Fruit fly (Drosophila melanogaster): ENCODE results near the gene SH3PX1.

Gene SH3PX1

dm6 chr3L:9698193-9698642 lies 15.4 kb downstream of the SH3PX1 start, which contains the start of gene Ubc4:
Gene Ubc4 (plus strand): TSS chr3L:9698336.
- TF ChIP-seq CG32121 (GFP tag; IDR thresholded peaks at IDR 0.05) (0 out of 2 replicates have a peak, but pooled peaks have one; percentile 9), CG15710 (tag; optimal IDR thresholded peaks at IDR 0.05) (peak; percentile 7), CG10348 (GFP tag; IDR thresholded peaks at IDR 0.05) (no peak), CG14655 (GFP tag; optimal IDR thresholded peaks at IDR 0.05) (no peak), CG34367 (tag; optimal IDR thresholded peaks at IDR 0.05) (no peak), fd96Ca (GFP tag; IDR thresholded peaks at IDR 0.05) (no peak), Pif1B (GFP tag; optimal IDR thresholded peaks at IDR 0.05) (no peak), CG8159 (tag; optimal IDR thresholded peaks at IDR 0.05) (peak; percentile 2), rn (GFP tag; IDR thresholded peaks at IDR 0.05) (no peak), Snoo (tag; optimal IDR thresholded peaks at IDR 0.05) (peak; percentile 8), CG9948 (tag; optimal IDR thresholded peaks at IDR 0.05) (no peak), CG17806 (tag; optimal IDR thresholded peaks at IDR 0.05) (peak; percentile 8), Ets98B (GFP tag; IDR thresholded peaks at IDR 0.05) (peak; percentile 39), CG13204 (GFP tag; optimal IDR thresholded peaks at IDR 0.05) (no peak), EcR (GFP tag; optimal IDR thresholded peaks at IDR 0.05) (peak; percentile 26), Pif1A (GFP tag; optimal IDR thresholded peaks at IDR 0.05) (no peak), CG12605 (GFP tag; IDR thresholded peaks at IDR 0.05) (no peak), CG8301 (tag; optimal IDR thresholded peaks at IDR 0.05) (no peak), D1 (tag; optimal IDR thresholded peaks at IDR 0.05) (no peak), gl (tag; optimal IDR thresholded peaks at IDR 0.05) (peak; percentile 40), CG4496 (GFP tag; IDR thresholded peaks at IDR 0.05) (peak; percentile 12; the same call in 1 of the 3 replicates)

DNA sequence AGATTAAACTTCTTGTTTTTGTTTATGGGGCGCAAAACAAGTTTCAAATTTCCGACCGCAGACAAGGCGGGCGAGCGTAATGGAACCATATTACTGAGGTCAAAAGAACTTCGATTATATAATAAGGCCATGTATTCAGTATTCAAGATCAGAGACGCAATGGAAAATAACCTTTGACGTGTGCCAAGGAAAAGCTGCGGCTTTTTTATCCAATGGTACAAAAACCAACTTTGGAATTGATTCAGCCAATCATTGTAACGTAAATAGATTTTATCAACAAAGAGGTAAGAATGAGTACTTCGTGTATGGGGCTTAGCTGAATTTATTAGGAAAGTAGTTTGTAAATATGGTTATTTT lies 16.1 kb downstream of the SH3PX1 start:
- TF ChIP-seq EcR (GFP tag; optimal IDR thresholded peaks at IDR 0.05) = no peak
- no peak for TF ChIP-seq CG15710 (tag; optimal IDR thresholded peaks at IDR 0.05)
- TF ChIP-seq CG14655 (GFP tag; optimal IDR thresholded peaks at IDR 0.05) = no peak

DNA sequence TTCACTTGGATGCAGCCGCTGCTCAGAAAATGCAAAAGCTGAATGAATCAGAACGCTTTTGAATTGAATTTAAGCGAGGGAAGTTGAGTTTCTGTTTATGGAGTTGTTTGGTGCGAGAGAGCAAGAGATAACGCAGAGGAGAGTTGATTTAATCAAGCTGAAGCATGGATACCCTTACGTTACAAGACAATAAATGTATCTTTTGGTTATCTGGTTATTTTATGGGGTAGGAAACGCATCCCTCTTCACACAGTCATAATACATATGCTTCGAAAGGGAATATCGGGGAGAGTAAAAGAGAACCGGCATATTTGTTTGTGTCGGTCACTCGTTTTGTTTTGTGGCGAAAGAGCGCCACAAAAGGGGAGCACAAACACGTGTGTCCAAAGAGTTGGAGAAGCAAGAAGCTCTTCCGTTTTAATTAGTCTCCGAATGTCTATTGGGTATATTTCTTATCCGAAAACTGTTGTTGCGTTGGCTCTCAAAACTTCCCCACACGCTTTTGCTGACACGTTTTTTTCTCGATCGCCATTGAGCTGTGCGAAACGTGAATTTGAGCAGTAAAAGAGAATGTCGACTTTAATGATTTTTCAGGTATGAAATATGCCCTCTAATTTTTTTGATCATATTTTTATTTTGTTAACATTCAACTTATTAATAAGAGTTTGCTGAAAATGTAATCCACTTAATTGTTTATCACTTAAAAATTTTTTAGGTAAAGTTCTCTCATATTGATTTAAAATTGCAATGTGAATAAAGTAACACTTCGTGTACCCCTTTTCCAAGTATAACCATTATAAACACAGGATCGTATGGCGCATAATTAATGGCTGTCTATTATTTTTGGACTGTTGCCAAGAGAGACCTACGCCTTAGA lies 16.7 kb downstream of the SH3PX1 start, which contains the start of gene Prps:
Prps (minus strand) TSS at position 51 of the 877 bp plus-strand sequence.
- TF ChIP-seq gl (tag; optimal IDR thresholded peaks at IDR 0.05) (peak; percentile 79), CG9948 (tag; optimal IDR thresholded peaks at IDR 0.05) (peak; percentile 67), CG12605 (GFP tag; IDR thresholded peaks at IDR 0.05) (peak; percentile 87), CG17806 (tag; optimal IDR thresholded peaks at IDR 0.05) (peak; percentile 83), Ets98B (GFP tag; IDR thresholded peaks at IDR 0.05) (peak; percentile 96), rn (GFP tag; IDR thresholded peaks at IDR 0.05) (peak; percentile 81), CG32121 (GFP tag; IDR thresholded peaks at IDR 0.05) (peak; percentile 80), CG15710 (tag; optimal IDR thresholded peaks at IDR 0.05) (peak; percentile 70), CG4496 (GFP tag; IDR thresholded peaks at IDR 0.05) (peak; percentile 93), Pif1A (GFP tag; optimal IDR thresholded peaks at IDR 0.05) (peak; percentile 89), Pif1B (GFP tag; optimal IDR thresholded peaks at IDR 0.05) (peak; percentile 87), CG8159 (tag; optimal IDR thresholded peaks at IDR 0.05) (peak; percentile 79), D1 (tag; optimal IDR thresholded peaks at IDR 0.05) (no peak), CG13204 (GFP tag; optimal IDR thresholded peaks at IDR 0.05) (no peak), fd96Ca (GFP tag; IDR thresholded peaks at IDR 0.05) (peak; percentile 93), Snoo (tag; optimal IDR thresholded peaks at IDR 0.05) (peak; percentile 85), CG8301 (tag; optimal IDR thresholded peaks at IDR 0.05) (peak; percentile 82), CG10348 (GFP tag; IDR thresholded peaks at IDR 0.05) (no peak), CG34367 (tag; optimal IDR thresholded peaks at IDR 0.05) (peak; percentile 64), EcR (GFP tag; optimal IDR thresholded peaks at IDR 0.05) (peak; percentile 52), CG14655 (GFP tag; optimal IDR thresholded peaks at IDR 0.05) (no peak)

dm6 chr3L:9695647-9696046 lies 18.0 kb downstream of the SH3PX1 start:
- peak; percentile 42 for TF ChIP-seq CG17806 (tag; optimal IDR thresholded peaks at IDR 0.05)
- 0 out of 3 replicates have a peak, but pooled peaks have one; percentile 30 for TF ChIP-seq CG4496 (GFP tag; IDR thresholded peaks at IDR 0.05)
- no peak for TF ChIP-seq fd96Ca (GFP tag; IDR thresholded peaks at IDR 0.05)
- 0 out of 2 replicates have a peak, but pooled peaks have one; percentile 34 for TF ChIP-seq Ets98B (GFP tag; IDR thresholded peaks at IDR 0.05)
- TF ChIP-seq Pif1A (GFP tag; optimal IDR thresholded peaks at IDR 0.05) = no peak
- peak; percentile 21 for TF ChIP-seq CG9948 (tag; optimal IDR thresholded peaks at IDR 0.05)
- peak; percentile 15 for TF ChIP-seq Snoo (tag; optimal IDR thresholded peaks at IDR 0.05)
- TF ChIP-seq CG13204 (GFP tag; optimal IDR thresholded peaks at IDR 0.05) = no peak
- peak; percentile 47 for TF ChIP-seq CG34367 (tag; optimal IDR thresholded peaks at IDR 0.05)
- TF ChIP-seq EcR (GFP tag; optimal IDR thresholded peaks at IDR 0.05) = no peak
- TF ChIP-seq CG12605 (GFP tag; IDR thresholded peaks at IDR 0.05) = no peak
- peak; percentile 37 for TF ChIP-seq CG8301 (tag; optimal IDR thresholded peaks at IDR 0.05)
- TF ChIP-seq gl (tag; optimal IDR thresholded peaks at IDR 0.05) = no peak
- peak; percentile 19 for TF ChIP-seq D1 (tag; optimal IDR thresholded peaks at IDR 0.05)
- no peak for TF ChIP-seq Pif1B (GFP tag; optimal IDR thresholded peaks at IDR 0.05)
- peak; percentile 36 for TF ChIP-seq CG15710 (tag; optimal IDR thresholded peaks at IDR 0.05)
- no peak for TF ChIP-seq rn (GFP tag; IDR thresholded peaks at IDR 0.05)
- peak; percentile 0 for TF ChIP-seq CG8159 (tag; optimal IDR thresholded peaks at IDR 0.05)
- peak; percentile 5 for TF ChIP-seq CG14655 (GFP tag; optimal IDR thresholded peaks at IDR 0.05)
- peak; percentile 31; the same call in 1 of the 2 replicates for TF ChIP-seq CG32121 (GFP tag; IDR thresholded peaks at IDR 0.05)
- TF ChIP-seq CG10348 (GFP tag; IDR thresholded peaks at IDR 0.05) = no peak

DNA sequence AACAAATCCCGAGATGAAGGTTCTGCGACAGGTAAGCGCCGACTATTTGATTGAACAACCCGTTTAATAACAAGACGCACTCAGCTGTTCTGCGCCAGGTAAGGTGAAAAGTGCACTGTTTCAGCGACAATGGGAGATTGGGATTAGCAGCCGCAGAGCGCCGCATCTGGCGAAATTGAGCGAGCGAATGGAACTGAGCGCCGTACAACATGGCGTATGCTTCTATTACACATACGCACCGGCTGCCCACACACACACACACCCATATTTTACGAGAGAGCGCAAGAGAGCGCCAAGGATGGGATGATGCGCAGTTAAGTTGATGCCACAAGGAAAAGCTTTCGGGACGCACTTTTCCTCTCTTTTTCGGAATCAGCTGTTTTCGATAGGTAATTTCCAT lies 18.4 kb downstream of the SH3PX1 start:
- TF ChIP-seq fd96Ca (GFP tag; IDR thresholded peaks at IDR 0.05) (no peak), CG13204 (GFP tag; optimal IDR thresholded peaks at IDR 0.05) (no peak), CG34367 (tag; optimal IDR thresholded peaks at IDR 0.05) (no peak), Ets98B (GFP tag; IDR thresholded peaks at IDR 0.05) (no peak), CG9948 (tag; optimal IDR thresholded peaks at IDR 0.05) (no peak), CG10348 (GFP tag; IDR thresholded peaks at IDR 0.05) (no peak), CG15710 (tag; optimal IDR thresholded peaks at IDR 0.05) (no peak), Snoo (tag; optimal IDR thresholded peaks at IDR 0.05) (no peak), Pif1B (GFP tag; optimal IDR thresholded peaks at IDR 0.05) (no peak), Pif1A (GFP tag; optimal IDR thresholded peaks at IDR 0.05) (no peak), CG4496 (GFP tag; IDR thresholded peaks at IDR 0.05) (no peak), EcR (GFP tag; optimal IDR thresholded peaks at IDR 0.05) (no peak), CG8301 (tag; optimal IDR thresholded peaks at IDR 0.05) (no peak), CG14655 (GFP tag; optimal IDR thresholded peaks at IDR 0.05) (no peak)

Data from whole organism, pupa.